Worm (Caenorhabditis elegans) whole organism, L3 larva: ENCODE measurements around the gene casy-1.

Source experiments
- R02D3.7 ChIP-seq: fragments of 150-350 bp; optimal IDR thresholded peaks from 2 replicates; lab custom pipeline; 2014; ENCODE audit warnings: missing biosample characterization, missing genetic modification characterization
- ZK546.5 ChIP-seq: sonication (generic microtip); optimal IDR thresholded peaks from 2 replicates; lab custom pipeline; 2017; ENCODE audit warnings: missing biosample characterization, missing genetic modification characterization
- aly-2 ChIP-seq: fragments of 150-350 bp; optimal IDR thresholded peaks from 2 replicates; lab custom pipeline; 2014; ENCODE audit warnings: missing biosample characterization, missing genetic modification characterization
- ama-1 ChIP-seq: fragments of 150-350 bp; optimal IDR thresholded peaks from 2 replicates; lab custom pipeline; 2018
- ceh-82 ChIP-seq: fragments of 150-350 bp; optimal IDR thresholded peaks from 2 replicates; lab custom pipeline; 2014; ENCODE audit warnings: missing biosample characterization, missing genetic modification characterization
- daf-12 ChIP-seq: fragments of 150-350 bp; optimal IDR thresholded peaks from 2 replicates; lab custom pipeline; 2014; ENCODE audit warnings: missing biosample characterization, missing genetic modification reagents, missing genetic modification characterization
- egl-5 ChIP-seq: fragments of 150-350 bp; optimal IDR thresholded peaks from 2 replicates; lab custom pipeline; 2017; ENCODE audit warnings: missing biosample characterization, missing genetic modification reagents, missing genetic modification characterization, inconsistent platforms
- elt-2 ChIP-seq: sonication (generic microtip); optimal IDR thresholded peaks from 2 replicates; lab custom pipeline; 2016; ENCODE audit warnings: missing genetic modification reagents, mild to moderate bottlenecking, missing genetic modification characterization, missing compliant biosample characterization
- elt-3 ChIP-seq, 3 experiments: fragments of 150-350 bp in 1 of 3; sonication (generic microtip) in 2 of 3; optimal IDR thresholded peaks; 2 replicates in 2 of 3; 4 replicates in 1 of 3; lab custom pipeline; 2014 to 2017; ENCODE audit warnings: missing biosample characterization in 3 of 3, missing genetic modification characterization in 3 of 3
- eor-1 ChIP-seq, 2 experiments: fragments of 150-350 bp; optimal IDR thresholded peaks; 2 replicates each; lab custom pipeline; 2014 to 2018; ENCODE audit warnings: missing biosample characterization in 2 of 2, missing genetic modification characterization in 2 of 2
- fkh-10 ChIP-seq: sonication (generic microtip); optimal IDR thresholded peaks from 2 replicates; lab custom pipeline; 2017; ENCODE audit warnings: missing biosample characterization, missing genetic modification reagents, missing genetic modification characterization
- fkh-2 ChIP-seq: fragments of 150-350 bp; optimal IDR thresholded peaks from 2 replicates; lab custom pipeline; 2014; ENCODE audit warnings: missing biosample characterization, missing genetic modification reagents, missing genetic modification characterization
- fos-1 ChIP-seq: fragments of 150-350 bp; optimal IDR thresholded peaks from 2 replicates; lab custom pipeline; 2014; ENCODE audit warnings: missing biosample characterization, missing genetic modification characterization
- hmg-11 ChIP-seq: sonication (generic microtip); optimal IDR thresholded peaks from 2 replicates; lab custom pipeline; 2016; ENCODE audit warnings: missing genetic modification characterization, missing compliant biosample characterization
- jun-1 ChIP-seq: fragments of 150-350 bp; optimal IDR thresholded peaks from 2 replicates; lab custom pipeline; 2014; ENCODE audit warnings: missing biosample characterization, missing genetic modification reagents, missing genetic modification characterization
- lin-15B ChIP-seq: fragments of 150-350 bp; optimal IDR thresholded peaks from 2 replicates; lab custom pipeline; 2014; ENCODE audit warnings: missing biosample characterization, missing genetic modification characterization
- mdl-1 ChIP-seq: fragments of 150-350 bp; optimal IDR thresholded peaks from 2 replicates; lab custom pipeline; 2014; ENCODE audit warnings: missing biosample characterization, missing genetic modification characterization
- mml-1 ChIP-seq: fragments of 150-350 bp; sonication (generic microtip); optimal IDR thresholded peaks from 3 replicates; lab custom pipeline; 2014; ENCODE audit warnings: missing biosample characterization, missing genetic modification characterization
- nfya-1 ChIP-seq: sonication (generic microtip); optimal IDR thresholded peaks from 2 replicates; lab custom pipeline; 2017; ENCODE audit warnings: missing genetic modification characterization, mild to moderate bottlenecking, missing compliant biosample characterization, antibody characterized with exemption, moderate library complexity; ENCODE audit not compliant: insufficient read depth
- nhr-11 ChIP-seq: fragments of 150-350 bp; optimal IDR thresholded peaks from 2 replicates; lab custom pipeline; 2014; ENCODE audit warnings: missing biosample characterization, missing genetic modification characterization
- nhr-12 ChIP-seq: fragments of 150-350 bp; optimal IDR thresholded peaks from 2 replicates; lab custom pipeline; 2014; ENCODE audit warnings: missing biosample characterization, missing genetic modification characterization
- nhr-23 ChIP-seq: fragments of 150-350 bp; optimal IDR thresholded peaks from 2 replicates; lab custom pipeline; 2014; ENCODE audit warnings: missing biosample characterization, missing genetic modification reagents, missing genetic modification characterization
- nhr-237 ChIP-seq: fragments of 150-350 bp; optimal IDR thresholded peaks from 2 replicates; lab custom pipeline; 2014; ENCODE audit warnings: missing biosample characterization, missing genetic modification characterization
- nhr-25 ChIP-seq: sonication (generic microtip); optimal IDR thresholded peaks from 2 replicates; lab custom pipeline; 2017; ENCODE audit warnings: missing biosample characterization, missing genetic modification characterization
- nhr-28 ChIP-seq: fragments of 150-350 bp; optimal IDR thresholded peaks from 2 replicates; lab custom pipeline; 2014; ENCODE audit warnings: missing biosample characterization, missing genetic modification characterization
- nhr-43 ChIP-seq: sonication (generic microtip); optimal IDR thresholded peaks from 2 replicates; lab custom pipeline; 2016; ENCODE audit warnings: mild to moderate bottlenecking, missing genetic modification characterization, missing compliant biosample characterization; ENCODE audit not compliant: poor library complexity, severe bottlenecking
- nhr-67 ChIP-seq: fragments of 150-350 bp; optimal IDR thresholded peaks from 2 replicates; lab custom pipeline; 2014; ENCODE audit warnings: missing biosample characterization, missing genetic modification characterization
- nhr-77 ChIP-seq: fragments of 150-350 bp; optimal IDR thresholded peaks from 2 replicates; lab custom pipeline; 2014; ENCODE audit warnings: missing biosample characterization, missing genetic modification characterization
- pqm-1 ChIP-seq: fragments of 150-350 bp; optimal IDR thresholded peaks from 2 replicates; lab custom pipeline; 2017; ENCODE audit warnings: missing biosample characterization, missing genetic modification characterization, inconsistent platforms
- sea-2 ChIP-seq: fragments of 150-350 bp; sonication (generic microtip); optimal IDR thresholded peaks from 4 replicates; lab custom pipeline; 2014; ENCODE audit warnings: missing biosample characterization, missing genetic modification reagents, missing genetic modification characterization
- skn-1 ChIP-seq: fragments of 150-350 bp; optimal IDR thresholded peaks from 2 replicates; lab custom pipeline; 2014; ENCODE audit warnings: missing biosample characterization, missing genetic modification characterization
- snpc-4 ChIP-seq: fragments of 150-350 bp; optimal IDR thresholded peaks from 2 replicates; lab custom pipeline; 2014; ENCODE audit warnings: missing biosample characterization, missing genetic modification characterization
- tbx-2 ChIP-seq: sonication (generic microtip); optimal IDR thresholded peaks from 2 replicates; lab custom pipeline; 2016; ENCODE audit warnings: mild to moderate bottlenecking, missing genetic modification characterization, missing compliant biosample characterization
- unc-39 ChIP-seq: sonication (generic microtip); optimal IDR thresholded peaks from 4 replicates; lab custom pipeline; 2017; ENCODE audit warnings: missing biosample characterization, missing genetic modification characterization
- unc-62 ChIP-seq: fragments of 150-350 bp; sonication (generic microtip); optimal IDR thresholded peaks from 4 replicates; lab custom pipeline; 2014; ENCODE audit warnings: missing biosample characterization, missing genetic modification reagents, missing genetic modification characterization
- zag-1 ChIP-seq: fragments of 150-350 bp; optimal IDR thresholded peaks from 2 replicates; lab custom pipeline; 2014; ENCODE audit warnings: missing biosample characterization, missing genetic modification characterization
- ztf-11 ChIP-seq: fragments of 150-350 bp; optimal IDR thresholded peaks from 2 replicates; lab custom pipeline; 2014; ENCODE audit warnings: missing biosample characterization, missing genetic modification characterization

The casy-1 gene

DNA sequence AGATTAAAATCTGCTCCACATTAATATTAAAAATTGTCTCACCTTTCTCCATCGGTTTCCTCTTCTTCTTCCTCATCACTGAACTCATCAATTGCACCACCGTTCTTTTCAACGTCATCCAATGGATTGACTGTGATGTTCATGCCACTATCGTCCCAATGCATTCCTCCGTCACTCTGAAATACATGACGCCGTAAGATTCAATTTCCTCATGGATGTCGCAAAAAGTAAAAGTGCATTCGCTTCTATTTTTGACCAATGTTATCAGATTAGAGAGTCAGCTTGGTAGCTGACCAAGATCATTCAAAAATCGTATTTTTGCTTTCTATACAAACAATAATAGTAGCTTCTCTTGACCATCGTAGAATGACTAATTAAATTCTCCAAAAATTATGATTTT, 10.0 kb downstream of the casy-1 start:
- TF ChIP-seq nhr-23 (tag; lab: Kevin White, UChicago) (no peak), fkh-10 (GFP tag; lab: Kevin White, UChicago) (peak; percentile 59)
- TF ChIP-seq, all 47 proteins: peak for 1

DNA sequence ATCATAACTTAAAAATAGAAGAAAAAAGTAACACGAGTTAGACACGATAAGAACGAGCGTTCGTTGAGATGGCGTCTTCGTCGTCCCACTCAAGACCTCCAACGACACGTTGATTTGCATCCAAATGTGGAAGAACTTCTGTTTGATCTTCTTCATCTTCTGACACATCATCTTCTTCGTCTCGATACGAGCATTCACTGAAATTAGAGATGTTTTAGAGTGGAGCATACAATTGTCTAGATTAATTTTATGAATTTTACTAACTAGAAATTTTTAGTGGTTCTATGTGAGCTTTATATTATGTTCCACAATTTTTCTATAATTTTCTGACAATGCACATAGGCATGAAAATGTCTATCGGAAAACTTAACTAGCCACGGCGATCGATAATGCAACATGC, 10.7 kb downstream of the casy-1 start:
- TF ChIP-seq fkh-2 (tag; lab: Kevin White, UChicago) (no peak), R02D3.7 (tag; lab: Kevin White, UChicago) (no peak), jun-1 (tag; lab: Kevin White, UChicago) (no peak), nhr-43 (no peak), nhr-28 (tag; lab: Kevin White, UChicago) (no peak), ama-1 (no peak), fos-1 (tag; lab: Kevin White, UChicago) (no peak), elt-2 (no peak), nhr-77 (tag; lab: Kevin White, UChicago) (no peak), tbx-2 (tag; lab: Kevin White, UChicago) (no peak), nhr-25 (tag; lab: Kevin White, UChicago) (no peak), pqm-1 (tag; lab: Kevin White, UChicago) (no peak), unc-62 (no peak), nhr-11 (no peak)

DNA sequence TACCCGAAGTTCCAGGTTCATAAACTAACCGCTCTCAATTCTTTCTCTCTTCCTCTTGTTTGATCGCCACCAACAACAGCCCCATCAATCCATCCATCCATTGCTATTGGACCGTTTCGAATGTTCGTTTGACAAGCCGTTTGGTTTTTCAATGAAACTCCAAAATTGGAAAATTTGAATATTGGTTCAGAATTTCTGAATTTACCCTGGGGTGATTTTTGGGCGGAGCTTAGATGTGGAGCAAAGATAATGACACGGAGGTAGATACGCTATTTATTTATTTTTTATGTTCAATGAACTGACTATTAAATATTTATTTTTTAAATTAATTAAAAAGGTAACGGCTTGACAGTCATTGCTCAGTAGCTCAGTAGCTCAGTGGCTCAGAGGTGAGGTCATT, 12.2 kb downstream of the casy-1 start, which contains the start of gene B0034.2:
Gene B0034.2 (minus strand): TSS at position 101 of the 400 bp plus-strand sequence.
- no peak for TF ChIP-seq ztf-11 (tag; lab: Kevin White, UChicago)
- TF ChIP-seq egl-5 (tag; lab: Kevin White, UChicago) = no peak
- no peak for TF ChIP-seq ZK546.5
- no peak for TF ChIP-seq nhr-28 (tag; lab: Kevin White, UChicago)
- TF ChIP-seq sea-2 (GFP tag; lab: Kevin White, UChicago) = no peak
- no peak for TF ChIP-seq elt-3 (tag; optimal IDR thresholded peaks at IDR 0.05; lab: Kevin White, UChicago)
- TF ChIP-seq nhr-12 = no peak
- no peak for TF ChIP-seq fkh-2 (tag; lab: Kevin White, UChicago)
- TF ChIP-seq nhr-237 = no peak
- TF ChIP-seq aly-2 (tag; lab: Kevin White, UChicago) = no peak
- no peak for TF ChIP-seq nhr-67 (tag; lab: Kevin White, UChicago)
- no peak for TF ChIP-seq lin-15B (tag; lab: Kevin White, UChicago)
- no peak for TF ChIP-seq tbx-2 (tag; lab: Kevin White, UChicago)
- TF ChIP-seq ama-1 = no peak
- TF ChIP-seq skn-1 (tag; lab: Kevin White, UChicago) = no peak
- no peak for TF ChIP-seq snpc-4 (tag; lab: Kevin White, UChicago)
- TF ChIP-seq fos-1 (tag; lab: Kevin White, UChicago) = no peak
- no peak for TF ChIP-seq ceh-82 (tag; lab: Kevin White, UChicago)
- TF ChIP-seq R02D3.7 (tag; lab: Kevin White, UChicago) = no peak

DNA sequence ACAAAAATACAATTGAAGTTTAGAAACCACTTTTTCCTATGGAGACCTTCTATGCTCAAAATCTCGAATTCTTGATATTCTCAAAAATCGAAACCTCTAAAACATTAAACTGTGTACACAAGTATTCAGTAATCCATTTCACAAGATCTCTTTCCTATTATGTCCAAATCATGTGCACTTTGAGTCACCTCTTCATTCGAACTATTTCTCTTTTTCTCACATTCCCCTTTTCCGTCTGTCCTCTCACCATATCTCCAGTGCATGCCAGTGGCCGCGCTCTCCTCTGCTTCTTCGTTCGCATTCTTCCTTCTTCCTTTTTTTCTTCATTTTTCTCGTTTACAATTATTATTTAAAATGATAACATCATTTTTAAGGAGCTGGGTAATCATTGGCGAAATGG, 13.9 kb downstream of the casy-1 start, which contains the start of gene F28B12.1:
Gene F28B12.1 (plus strand): TSS at position 335 of the 400 bp plus-strand sequence.
- no peak for TF ChIP-seq mml-1 (tag; lab: Kevin White, UChicago)
- peak; percentile 49 for TF ChIP-seq nfya-1 (tag; lab: Kevin White, UChicago)
- TF ChIP-seq eor-1 (tag; optimal IDR thresholded peaks at IDR 0.05; lab: Kevin White, UChicago) = no peak
- no peak for TF ChIP-seq egl-5 (tag; lab: Kevin White, UChicago)
- peak; percentile 5 for TF ChIP-seq fkh-10 (GFP tag; lab: Kevin White, UChicago)
- TF ChIP-seq ceh-82 (tag; lab: Kevin White, UChicago) = no peak
- TF ChIP-seq hmg-11 (tag; lab: Kevin White, UChicago) = peak; percentile 37
- TF ChIP-seq fos-1 (tag; lab: Kevin White, UChicago) = no peak

DNA sequence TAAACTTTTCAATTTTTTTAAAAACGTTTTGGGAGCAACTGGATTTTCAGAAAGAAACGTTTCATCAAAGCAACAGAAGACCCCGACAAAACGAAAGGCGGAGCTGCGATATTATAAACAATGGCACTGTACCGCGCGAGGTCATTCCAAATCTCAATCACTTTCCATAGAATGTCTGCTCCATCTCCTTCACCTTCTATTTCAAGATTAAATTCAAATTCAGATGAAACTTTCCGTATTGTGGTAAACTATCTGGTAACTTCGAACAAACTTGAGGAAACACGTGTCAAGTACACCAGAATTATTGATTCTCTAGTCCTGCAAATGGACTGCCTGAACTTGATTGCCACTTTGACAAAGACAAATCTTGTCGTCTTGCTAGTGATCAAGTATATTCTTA, 15.7 kb downstream of the casy-1 start, which contains the start of gene F28B12.6:
Gene F28B12.6 (plus strand): TSS at position 49 of the 400 bp plus-strand sequence.
- TF ChIP-seq mml-1 (tag; lab: Kevin White, UChicago) (no peak), unc-39 (tag; lab: Kevin White, UChicago) (no peak), elt-3 (tag; optimal IDR thresholded peaks at IDR 0.05; lab: Kevin White, UChicago) (no peak), mdl-1 (no peak), pqm-1 (tag; lab: Kevin White, UChicago) (no peak), nhr-77 (tag; lab: Kevin White, UChicago) (no peak), daf-12 (tag; lab: Kevin White, UChicago) (no peak), zag-1 (tag; lab: Kevin White, UChicago) (no peak), hmg-11 (tag; lab: Kevin White, UChicago) (no peak), snpc-4 (tag; lab: Kevin White, UChicago) (no peak)
